Worm (Caenorhabditis elegans) whole organism, early embryonic: ENCODE measurements around the gene vang-1.

Experiments
- ama-1 ChIP-seq: fragments of 150-350 bp; optimal IDR thresholded peaks from 2 replicates; lab custom pipeline; 2014
- ets-7 ChIP-seq: sonication (generic microtip); optimal IDR thresholded peaks from 2 replicates; lab custom pipeline; 2016; ENCODE audit warnings: missing genotype, missing genetic modification characterization, missing compliant biosample characterization
- flt-1 ChIP-seq: fragments of 200-800 bp; sonication (Bioruptor generic); IDR thresholded peaks from 2 replicates; pipeline ENCODE4 v1.3.6; 2022; ENCODE audit warnings: missing genetic modification characterization, missing compliant biosample characterization
- hmg-4 ChIP-seq: fragments of 200-800 bp; sonication (Bioruptor generic); optimal IDR thresholded peaks from 2 replicates; lab custom pipeline; 2018; ENCODE audit warnings: mild to moderate bottlenecking, missing genetic modification characterization, missing compliant biosample characterization
- sea-1 ChIP-seq: fragments of 200-800 bp; sonication (Bioruptor generic); conservative IDR thresholded peaks from 2 replicates; pipeline ENCODE4 v1.3.6; 2022; ENCODE audit warnings: missing genetic modification characterization, missing compliant biosample characterization
- tbx-11 ChIP-seq: fragments of 200-800 bp; sonication (Bioruptor generic); IDR thresholded peaks from 2 replicates; pipeline ENCODE4 v1.3.6; 2022; ENCODE audit warnings: missing genetic modification characterization, missing compliant biosample characterization
- tbx-37 ChIP-seq: fragments of 200-800 bp; sonication (Bioruptor generic); conservative IDR thresholded peaks from 2 replicates; pipeline ENCODE4 v1.3.6; 2022; ENCODE audit warnings: missing genetic modification reagents, missing genetic modification characterization, missing compliant biosample characterization

- TF ChIP-seq ama-1 (lab: Kevin White, UChicago) (no peak), tbx-11 (GFP tag; lab: Robert Waterston, UW) (no peak), sea-1 (no peak), hmg-4 (GFP tag; lab: Kevin White, UChicago) (no peak), flt-1 (GFP tag; lab: Robert Waterston, UW) (no peak), tbx-37 (GFP tag; lab: Robert Waterston, UW) (no peak), ets-7 (tag; lab: Kevin White, UChicago) (no peak)
These were observed 23.3 kb upstream of the vang-1 start, which contains the start of gene comt-1 for ce11 chrX:2862372-2862771.
